Worm (Caenorhabditis elegans) whole organism, L1 larva: Measurements from ENCODE around the gene alfa-1.
A peak's percentile ranks its signal among the peaks of the same experiment; 100 is the strongest.

Experiments
- F16B12.6 ChIP-seq: fragments of 150-350 bp; optimal IDR thresholded peaks from 2 replicates; lab custom pipeline; 2014; ENCODE audit warnings: missing biosample characterization, missing genetic modification characterization
- Y116A8C.19 ChIP-seq: sonication (generic microtip); optimal IDR thresholded peaks from 2 replicates; lab custom pipeline; 2016; ENCODE audit warnings: missing compliant biosample characterization, missing genetic modification characterization, borderline replicate concordance
- ceh-88 ChIP-seq: fragments of 200-800 bp; sonication (Bioruptor generic); IDR thresholded peaks from 2 replicates; pipeline ENCODE4 v1.3.6; 2022; ENCODE audit warnings: missing genetic modification characterization, missing compliant biosample characterization
- efl-1 ChIP-seq, 4 experiments: fragments of 150-350 bp; optimal IDR thresholded peaks in 3 of 4; peaks in 1 of 4; 1 replicate in 1 of 4; 2 replicates in 3 of 4; lab custom pipeline; 2014; ENCODE audit warnings: missing biosample characterization in 2 of 4, missing genetic modification characterization in 2 of 4, missing genetic modification reagents in 2 of 4
- lin-15B ChIP-seq: fragments of 150-350 bp; sonication (generic microtip); optimal IDR thresholded peaks from 3 replicates; lab custom pipeline; 2014; ENCODE audit warnings: missing biosample characterization, missing genetic modification characterization
- lin-39 ChIP-seq: fragments of 150-350 bp; optimal IDR thresholded peaks from 2 replicates; lab custom pipeline; 2014; ENCODE audit warnings: missing biosample characterization, missing genetic modification reagents, missing genetic modification characterization
- nhr-90 ChIP-seq: sonication (generic microtip); optimal IDR thresholded peaks from 2 replicates; lab custom pipeline; 2016; ENCODE audit warnings: mild to moderate bottlenecking, missing genetic modification characterization, missing compliant biosample characterization; ENCODE audit not compliant: poor library complexity
- sox-4 ChIP-seq: sonication (generic microtip); optimal IDR thresholded peaks from 2 replicates; lab custom pipeline; 2016; ENCODE audit warnings: missing genetic modification characterization, missing compliant biosample characterization
- tbx-2 ChIP-seq: sonication (generic microtip); optimal IDR thresholded peaks from 2 replicates; lab custom pipeline; 2016; ENCODE audit warnings: missing genetic modification characterization, missing compliant biosample characterization
- unc-130 ChIP-seq: fragments of 150-350 bp; optimal IDR thresholded peaks from 2 replicates; lab custom pipeline; 2017; ENCODE audit warnings: missing biosample characterization, missing genetic modification characterization, inconsistent platforms
- unc-86 ChIP-seq: sonication (generic microtip); optimal IDR thresholded peaks from 2 replicates; lab custom pipeline; 2016; ENCODE audit warnings: missing genetic modification characterization, missing compliant biosample characterization

ce11 chrII:7669409-7669808, 7.1 kb upstream of the alfa-1 start:
- peak; percentile 35 for TF ChIP-seq F16B12.6 (tag; lab: Kevin White, UChicago)
- TF ChIP-seq lin-15B (tag; lab: Kevin White, UChicago), result no peak
- no peak for TF ChIP-seq sox-4
- TF ChIP-seq tbx-2 (tag; lab: Kevin White, UChicago), result peak; percentile 2
- no peak for TF ChIP-seq unc-86 (tag; lab: Kevin White, UChicago)
- no peak for TF ChIP-seq unc-130 (tag; lab: Kevin White, UChicago)
- TF ChIP-seq lin-39 (tag; lab: Kevin White, UChicago), result no peak
- TF ChIP-seq nhr-90 (tag; lab: Kevin White, UChicago), result no peak
- TF ChIP-seq ceh-88 (GFP tag; lab: Robert Waterston, UW), result no peak
- peak; percentile 19 to 28 for TF ChIP-seq efl-1 (optimal IDR thresholded peaks at IDR 0.05; lab: Kevin White, UChicago)
- peak; percentile 10 to 45 for TF ChIP-seq efl-1 (GFP tag; optimal IDR thresholded peaks at IDR 0.05 in 1 of 2; lab: Kevin White, UChicago)
- no peak for TF ChIP-seq Y116A8C.19
